Worm (Caenorhabditis elegans) whole organism, L4 larva: ENCODE measurements around the gene Y75B8A.24.
A peak's percentile ranks its signal among the peaks of the same experiment; 100 is the strongest.

Source experiments
- T26A8.4 ChIP-seq: fragments of 200-800 bp; sonication (Bioruptor generic); IDR thresholded peaks from 2 replicates; pipeline ENCODE4 v1.3.6; 2022; ENCODE audit warnings: missing genetic modification characterization, missing compliant biosample characterization
- aly-2 ChIP-seq: sonication (generic microtip); optimal IDR thresholded peaks from 2 replicates; lab custom pipeline; 2018; ENCODE audit warnings: missing biosample characterization, missing genetic modification characterization
- ceh-20 ChIP-seq: fragments of 200-800 bp; sonication (Bioruptor generic); IDR thresholded peaks from 2 replicates; pipeline ENCODE4 v1.3.6; 2022; ENCODE audit warnings: missing genetic modification reagents, missing genetic modification characterization, missing compliant biosample characterization
- ceh-32 ChIP-seq: sonication (generic microtip); optimal IDR thresholded peaks from 2 replicates; lab custom pipeline; 2016; ENCODE audit warnings: mild to moderate bottlenecking, missing genetic modification characterization, missing compliant biosample characterization; ENCODE audit not compliant: poor library complexity
- ceh-82 ChIP-seq: sonication (generic microtip); optimal IDR thresholded peaks from 2 replicates; lab custom pipeline; 2017; ENCODE audit warnings: missing biosample characterization, missing genetic modification characterization
- ctbp-1 ChIP-seq: fragments of 200-800 bp; sonication (Bioruptor generic); IDR thresholded peaks from 2 replicates; pipeline ENCODE4 v1.3.6; 2022; ENCODE audit warnings: missing genetic modification reagents, missing genetic modification characterization, missing compliant biosample characterization
- daf-16 ChIP-seq, 3 experiments: sonication (generic microtip); optimal IDR thresholded peaks; 2 replicates each; lab custom pipeline; 2016 to 2017; ENCODE audit warnings: missing genetic modification characterization in 3 of 3, missing genetic modification reagents in 3 of 3, mild to moderate bottlenecking in 2 of 3, missing compliant biosample characterization in 2 of 3, missing biosample characterization in 1 of 3, moderate library complexity in 1 of 3
- daf-8 ChIP-seq: fragments of 200-800 bp; sonication (Bioruptor generic); IDR thresholded peaks from 2 replicates; pipeline ENCODE4 v1.3.6; 2022; ENCODE audit warnings: missing genetic modification characterization, missing compliant biosample characterization
- dmd-6 ChIP-seq: fragments of 200-800 bp; sonication (Bioruptor generic); IDR thresholded peaks from 2 replicates; pipeline ENCODE4 v1.3.6; 2022; ENCODE audit warnings: missing genetic modification reagents, missing genetic modification characterization, missing compliant biosample characterization
- dmd-9 ChIP-seq: fragments of 200-800 bp; sonication (Bioruptor generic); IDR thresholded peaks from 2 replicates; pipeline ENCODE4 v1.3.6; 2022; ENCODE audit warnings: missing genetic modification reagents, missing genetic modification characterization, missing compliant biosample characterization
- dve-1 ChIP-seq: sonication (generic microtip); optimal IDR thresholded peaks from 2 replicates; lab custom pipeline; 2017; ENCODE audit warnings: antibody characterized with exemption, mild to moderate bottlenecking, missing genetic modification characterization, missing compliant biosample characterization; ENCODE audit not compliant: insufficient read depth
- hlh-11 ChIP-seq: fragments of 200-800 bp; sonication (Bioruptor generic); optimal IDR thresholded peaks from 2 replicates; lab custom pipeline; 2018; ENCODE audit warnings: mild to moderate bottlenecking, missing genetic modification characterization, missing compliant biosample characterization
- hlh-30 ChIP-seq: sonication (generic microtip); optimal IDR thresholded peaks from 2 replicates; lab custom pipeline; 2017; ENCODE audit warnings: antibody characterized with exemption, mild to moderate bottlenecking, missing genetic modification characterization, missing compliant biosample characterization; ENCODE audit not compliant: insufficient read depth
- lin-38 ChIP-seq: fragments of 200-800 bp; sonication (Bioruptor generic); IDR thresholded peaks from 2 replicates; pipeline ENCODE4 v1.3.6; 2022; ENCODE audit warnings: missing genetic modification reagents, missing genetic modification characterization, missing compliant biosample characterization
- mdt-29 ChIP-seq: fragments of 200-800 bp; sonication (Bioruptor generic); IDR thresholded peaks from 2 replicates; pipeline ENCODE4 v1.3.6; 2022; ENCODE audit warnings: missing genetic modification reagents, missing genetic modification characterization, missing compliant biosample characterization
- mep-1 ChIP-seq: fragments of 150-350 bp; sonication (generic microtip); optimal IDR thresholded peaks from 3 replicates; lab custom pipeline; 2014; ENCODE audit warnings: missing biosample characterization, missing genetic modification characterization
- nhr-10 ChIP-seq: fragments of 150-350 bp; optimal IDR thresholded peaks from 2 replicates; lab custom pipeline; 2014; ENCODE audit warnings: missing biosample characterization, missing genetic modification characterization
- nhr-111 ChIP-seq: fragments of 200-800 bp; sonication (Bioruptor generic); optimal IDR thresholded peaks from 2 replicates; lab custom pipeline; 2018; ENCODE audit warnings: mild to moderate bottlenecking, missing genetic modification characterization, missing compliant biosample characterization
- nhr-28 ChIP-seq: fragments of 150-350 bp; optimal IDR thresholded peaks from 2 replicates; lab custom pipeline; 2014; ENCODE audit warnings: missing biosample characterization, missing genetic modification characterization
- nhr-48 ChIP-seq: sonication (generic microtip); optimal IDR thresholded peaks from 2 replicates; lab custom pipeline; 2016; ENCODE audit warnings: mild to moderate bottlenecking, missing genetic modification characterization, missing compliant biosample characterization
- nhr-6 ChIP-seq: fragments of 150-350 bp; optimal IDR thresholded peaks from 2 replicates; lab custom pipeline; 2014; ENCODE audit warnings: missing biosample characterization, missing genetic modification characterization
- nhr-77 ChIP-seq: fragments of 150-350 bp; optimal IDR thresholded peaks from 2 replicates; lab custom pipeline; 2014; ENCODE audit warnings: missing biosample characterization, missing genetic modification characterization
- pha-4 ChIP-seq, 2 experiments: fragments of 150-350 bp in 1 of 2; fragments of 200-800 bp in 1 of 2; sonication (Bioruptor generic) in 1 of 2; IDR thresholded peaks in 1 of 2; optimal IDR thresholded peaks in 1 of 2; 2 replicates each; pipeline versions ENCODE4 v1.3.6 to Lab custom; 2014 to 2022; ENCODE audit warnings: missing genetic modification characterization in 2 of 2, missing genetic modification reagents in 2 of 2, missing biosample characterization in 1 of 2, missing compliant biosample characterization in 1 of 2
- php-3 ChIP-seq: fragments of 200-800 bp; sonication (Bioruptor generic); IDR thresholded peaks from 2 replicates; pipeline ENCODE4 v1.3.6; 2022; ENCODE audit warnings: missing genetic modification reagents, missing genetic modification characterization, missing compliant biosample characterization
- pqm-1 ChIP-seq: sonication (generic microtip); optimal IDR thresholded peaks from 2 replicates; lab custom pipeline; 2017; ENCODE audit warnings: missing biosample characterization, missing genetic modification characterization
- saeg-2 ChIP-seq: fragments of 200-800 bp; sonication (Bioruptor generic); IDR thresholded peaks from 2 replicates; pipeline ENCODE4 v1.3.6; 2022; ENCODE audit warnings: missing genetic modification reagents, missing genetic modification characterization, missing compliant biosample characterization
- unc-62 ChIP-seq, 3 experiments: fragments of 150-350 bp in 1 of 3; sonication (generic microtip); optimal IDR thresholded peaks in 2 of 3; peaks in 1 of 3; 1 replicate in 1 of 3; 2 replicates in 2 of 3; lab custom pipeline; 2014 to 2017; ENCODE audit warnings: missing biosample characterization in 3 of 3, missing genetic modification characterization in 3 of 3, missing genetic modification reagents in 3 of 3, missing genotype in 1 of 3
- zag-1 ChIP-seq: fragments of 150-350 bp; optimal IDR thresholded peaks from 2 replicates; lab custom pipeline; 2014; ENCODE audit warnings: missing biosample characterization, missing genetic modification characterization
- zfp-3 ChIP-seq: fragments of 200-800 bp; sonication (Bioruptor generic); conservative IDR thresholded peaks from 2 replicates; pipeline ENCODE4 v1.3.6; 2022; ENCODE audit warnings: missing genetic modification reagents, missing genetic modification characterization, missing compliant biosample characterization

Y75B8A.24 gene

DNA sequence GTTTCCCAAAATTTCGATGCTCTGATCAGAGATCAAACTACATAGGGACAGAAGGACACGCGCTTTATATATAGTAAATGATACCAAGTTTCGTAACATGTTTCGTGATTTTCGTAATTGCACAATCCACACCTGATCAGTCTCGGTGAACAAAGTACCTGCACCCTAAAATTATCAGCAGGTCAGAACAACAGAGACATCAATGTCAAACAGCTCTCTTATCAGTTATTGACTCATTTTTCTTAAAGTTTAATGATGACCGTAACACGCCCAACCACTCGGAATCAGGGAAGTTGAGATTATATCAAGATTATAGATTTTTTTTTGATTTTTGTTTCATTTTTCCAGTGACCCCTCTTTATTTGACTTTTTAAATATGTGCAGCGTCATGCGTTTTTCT, 43.9 kb upstream of the Y75B8A.24 start (continued):
- TF ChIP-seq ceh-20 (no peak), unc-62 (GFP tag; optimal IDR thresholded peaks at IDR 0.05 in 1 of 2; lab: Kevin White, UChicago) (peak in 1 of 2 experiments; percentile 90), unc-62 (tag; optimal IDR thresholded peaks at IDR 0.05; lab: Kevin White, UChicago) (no peak), daf-8 (no peak), ctbp-1 (GFP tag; lab: Robert Waterston, UW) (no peak), zfp-3 (no peak)

DNA sequence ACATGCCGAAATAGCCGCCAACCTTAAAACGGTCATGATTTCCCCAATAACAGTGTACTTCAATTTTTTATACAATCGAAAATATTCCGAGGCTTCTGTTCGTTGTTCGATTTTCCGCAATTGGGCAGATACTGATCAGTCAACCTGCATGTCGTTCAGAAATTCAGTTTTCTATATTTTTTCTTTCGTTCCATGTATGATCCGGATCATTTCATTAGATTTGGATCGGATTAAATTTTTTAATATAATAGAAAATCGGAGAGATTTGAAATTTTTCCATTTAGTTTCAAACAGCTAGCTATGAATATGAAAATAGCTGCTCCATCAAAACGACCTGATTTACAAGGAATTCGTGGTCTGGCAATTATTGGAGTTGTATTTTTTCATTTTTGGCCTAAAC, 41.6 kb upstream of the Y75B8A.24 start, which contains the start of gene Y75B8A.37:
Gene Y75B8A.37 (plus strand): TSS at position 301 of the 400 bp plus-strand sequence.
- TF ChIP-seq dmd-9, result no peak
- TF ChIP-seq lin-38 (GFP tag; lab: Robert Waterston, UW), result no peak
- no peak for TF ChIP-seq mdt-29 (GFP tag; lab: Robert Waterston, UW)
- TF ChIP-seq ceh-32 (tag; lab: Kevin White, UChicago), result no peak
- no peak for TF ChIP-seq T26A8.4 (GFP tag; lab: Robert Waterston, UW)
- no peak for TF ChIP-seq saeg-2 (GFP tag; lab: Robert Waterston, UW)
- no peak for TF ChIP-seq nhr-10
- TF ChIP-seq ceh-82, result no peak
- TF ChIP-seq, all 104 proteins: peak for 0

DNA sequence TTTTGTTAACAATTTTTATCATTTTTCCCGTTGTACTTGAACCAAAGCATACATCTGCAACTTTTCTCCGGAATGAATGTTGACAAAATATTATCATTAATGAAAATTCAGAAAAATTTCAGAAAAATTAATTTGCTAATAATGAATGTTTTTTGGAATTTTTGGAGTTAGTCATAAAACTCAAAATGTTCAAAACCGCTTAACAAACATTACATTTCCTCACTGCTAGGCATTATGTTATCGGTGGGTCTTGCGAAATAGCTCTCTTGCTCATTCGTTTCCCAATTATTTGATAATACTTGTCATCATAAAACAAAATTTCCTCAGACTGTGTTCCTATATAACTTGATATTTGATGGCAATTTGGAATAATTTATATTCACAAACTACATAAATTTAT, 39.3 kb upstream of the Y75B8A.24 start, which contains the start of gene Y75B8A.39:
Gene Y75B8A.39 (plus strand): TSS at position 301 of the 400 bp plus-strand sequence.
- TF ChIP-seq php-3 (GFP tag; lab: Robert Waterston, UW) (0 out of 2 replicates have a peak, but pooled peaks have one; percentile 17), saeg-2 (GFP tag; lab: Robert Waterston, UW) (no peak), pqm-1 (tag; lab: Kevin White, UChicago) (peak; percentile 20), mep-1 (tag; lab: Kevin White, UChicago) (no peak)
- TF ChIP-seq, all 104 proteins: peak for 2

DNA sequence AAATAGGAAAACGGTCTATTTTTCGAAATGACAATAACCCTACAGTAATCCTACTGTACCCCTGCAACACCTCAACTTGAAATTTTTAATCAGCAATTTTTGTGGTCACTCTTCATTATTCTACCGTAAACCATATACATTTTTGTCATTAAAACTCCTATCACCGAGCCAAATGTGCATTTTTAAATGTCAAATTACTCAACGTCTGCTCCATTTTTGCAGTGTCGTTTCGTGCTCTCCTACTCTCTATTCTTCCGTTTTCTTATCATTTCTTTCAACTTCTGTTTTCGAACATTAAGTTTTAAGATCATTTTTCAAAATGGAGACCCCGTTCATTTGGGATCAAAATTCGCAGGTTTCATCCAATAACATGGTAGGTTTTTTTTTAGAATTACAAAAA, 33.9 kb upstream of the Y75B8A.24 start, which contains the start of gene pqn-92:
Gene pqn-92 (plus strand): TSS at position 307 of the 400 bp plus-strand sequence.
- TF ChIP-seq nhr-111 (no peak), dmd-6 (GFP tag; lab: Robert Waterston, UW) (peak; percentile 61; the same call in 1 of the 2 replicates), ceh-82 (no peak), aly-2 (no peak), nhr-77 (tag; lab: Kevin White, UChicago) (peak; percentile 26), nhr-28 (peak; percentile 65), hlh-11 (peak; percentile 27), dve-1 (tag; lab: Kevin White, UChicago) (peak; percentile 14), pqm-1 (tag; lab: Kevin White, UChicago) (peak; percentile 94), nhr-6 (tag; lab: Kevin White, UChicago) (peak; percentile 99)

DNA sequence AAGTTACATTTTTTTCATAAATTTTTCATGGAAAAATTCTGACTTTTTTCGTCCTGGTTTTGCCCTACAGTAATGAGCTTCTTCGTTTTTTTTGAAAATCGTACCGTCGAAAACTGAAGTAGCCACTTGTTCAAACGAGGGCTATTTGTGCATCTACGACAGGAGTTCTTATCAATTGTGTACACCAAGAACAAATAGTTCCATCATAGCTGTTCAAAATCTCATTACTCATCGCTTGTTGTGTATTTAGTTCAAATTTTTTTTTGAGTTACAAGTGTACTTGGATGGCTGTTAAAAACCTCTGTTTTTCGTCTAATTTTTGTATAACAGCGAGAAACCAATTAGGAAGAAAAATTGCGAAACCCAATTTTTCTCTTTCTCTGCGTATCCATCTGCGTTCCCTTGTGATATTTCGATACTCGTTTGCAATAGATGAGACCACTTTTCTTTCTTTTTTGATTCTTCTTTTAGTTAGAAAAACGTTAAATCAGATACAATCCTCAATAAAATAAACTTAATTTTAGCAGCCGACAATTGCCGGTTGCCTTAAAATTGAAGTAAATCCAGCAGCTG, 31.3 kb upstream of the Y75B8A.24 start:
- TF ChIP-seq hlh-30 (tag; lab: Kevin White, UChicago) (peak; percentile 49), daf-16 (GFP tag; optimal IDR thresholded peaks at IDR 0.05; lab: Kevin White, UChicago) (no peak), daf-16 (tag; optimal IDR thresholded peaks at IDR 0.05; lab: Kevin White, UChicago) (no peak), nhr-28 (peak; percentile 15), nhr-48 (no peak), pha-4 (GFP tag; IDR thresholded peaks at IDR 0.05; lab: Robert Waterston, UW) (no peak), pha-4 (tag; optimal IDR thresholded peaks at IDR 0.05; lab: Kevin White, UChicago) (no peak)

DNA sequence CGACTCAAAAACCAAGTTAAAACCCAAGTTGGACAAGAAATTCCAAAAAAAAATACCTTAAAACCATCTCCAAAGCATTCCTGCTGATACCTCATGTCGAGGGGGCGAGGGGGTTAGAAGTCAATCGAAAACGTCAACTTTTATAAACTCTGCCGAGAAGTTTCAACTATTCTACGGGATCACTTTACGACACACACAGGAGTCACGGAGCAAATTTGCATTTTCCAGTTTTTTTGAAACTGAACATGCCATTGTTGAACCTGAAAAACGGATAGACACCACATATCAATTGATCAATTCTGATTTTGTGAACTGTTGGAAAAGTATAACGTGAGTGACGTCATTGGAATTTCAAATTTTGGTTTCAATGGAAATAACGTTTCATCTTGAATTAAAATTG, 29.5 kb upstream of the Y75B8A.24 start, which contains the start of gene mrp-8:
Gene mrp-8 (minus strand): TSS at position 101 of the 400 bp plus-strand sequence.
- TF ChIP-seq unc-62 (GFP tag; optimal IDR thresholded peaks at IDR 0.05 in 1 of 2; lab: Kevin White, UChicago) (peak in 1 of 2 experiments; percentile 34), unc-62 (tag; optimal IDR thresholded peaks at IDR 0.05; lab: Kevin White, UChicago) (no peak), zag-1 (tag; lab: Kevin White, UChicago) (no peak)
